Worm (Caenorhabditis elegans) whole organism, L1 larva: Measurements from ENCODE around the gene ttr-7.

ENCODE experiments used
- C04F5.9 ChIP-seq: sonication (generic microtip); optimal IDR thresholded peaks from 2 replicates; lab custom pipeline; 2016; ENCODE audit warnings: missing genetic modification characterization, missing compliant biosample characterization
- C34B4.2 ChIP-seq: sonication (generic microtip); optimal IDR thresholded peaks from 2 replicates; lab custom pipeline; 2017; ENCODE audit warnings: mild to moderate bottlenecking, missing genetic modification characterization, missing compliant biosample characterization
- aha-1 ChIP-seq: fragments of 150-350 bp; optimal IDR thresholded peaks from 2 replicates; lab custom pipeline; 2014; ENCODE audit warnings: missing biosample characterization, missing genetic modification characterization
- aly-2 ChIP-seq: fragments of 150-350 bp; optimal IDR thresholded peaks from 2 replicates; lab custom pipeline; 2014; ENCODE audit warnings: missing biosample characterization, missing genetic modification characterization
- blmp-1 ChIP-seq: fragments of 150-350 bp; optimal IDR thresholded peaks from 2 replicates; lab custom pipeline; 2014; ENCODE audit warnings: missing biosample characterization, missing genetic modification characterization
- ceh-63 ChIP-seq: fragments of 200-800 bp; sonication (Bioruptor generic); optimal IDR thresholded peaks from 2 replicates; lab custom pipeline; 2018; ENCODE audit warnings: mild to moderate bottlenecking, missing genetic modification characterization, missing compliant biosample characterization
- ceh-82 ChIP-seq, 3 experiments: fragments of 150-350 bp in 1 of 3; sonication (generic microtip) in 2 of 3; optimal IDR thresholded peaks; 2 replicates each; lab custom pipeline; 2014 to 2017; ENCODE audit warnings: missing biosample characterization in 3 of 3, missing genetic modification characterization in 3 of 3
- ces-1 ChIP-seq: fragments of 150-350 bp; optimal IDR thresholded peaks from 2 replicates; lab custom pipeline; 2014; ENCODE audit warnings: missing biosample characterization, missing genetic modification reagents, missing genetic modification characterization
- efl-1 ChIP-seq, 4 experiments: fragments of 150-350 bp; optimal IDR thresholded peaks in 3 of 4; peaks in 1 of 4; 1 replicate in 1 of 4; 2 replicates in 3 of 4; lab custom pipeline; 2014; ENCODE audit warnings: missing biosample characterization in 2 of 4, missing genetic modification characterization in 2 of 4, missing genetic modification reagents in 2 of 4
- egl-13 ChIP-seq: sonication (generic microtip); optimal IDR thresholded peaks from 2 replicates; lab custom pipeline; 2016; ENCODE audit warnings: missing genotype, missing genetic modification reagents, missing genetic modification characterization, missing compliant biosample characterization
- egl-27 ChIP-seq, 2 experiments: fragments of 150-350 bp in 1 of 2; sonication (generic microtip); optimal IDR thresholded peaks; 3 replicates each; lab custom pipeline; 2017 to 2018; ENCODE audit warnings: missing biosample characterization in 2 of 2, missing genetic modification characterization in 2 of 2, missing genetic modification reagents in 2 of 2
- elt-3 ChIP-seq, 6 experiments: fragments of 150-350 bp in 1 of 6; sonication (generic microtip); optimal IDR thresholded peaks; 2 replicates each; lab custom pipeline; 2017 to 2018; ENCODE audit warnings: missing biosample characterization in 6 of 6, missing genetic modification characterization in 6 of 6, inconsistent platforms in 1 of 6
- ets-5 ChIP-seq: fragments of 200-800 bp; sonication (Bioruptor generic); IDR thresholded peaks from 2 replicates; pipeline ENCODE4 v1.3.6; 2022; ENCODE audit warnings: missing genetic modification characterization, missing compliant biosample characterization
- fkh-8 ChIP-seq: sonication (generic microtip); optimal IDR thresholded peaks from 2 replicates; lab custom pipeline; 2016; ENCODE audit warnings: mild to moderate bottlenecking, missing genetic modification characterization, missing compliant biosample characterization
- fos-1 ChIP-seq: fragments of 150-350 bp; optimal IDR thresholded peaks from 2 replicates; lab custom pipeline; 2014; ENCODE audit warnings: missing biosample characterization, missing genetic modification characterization
- jun-1 ChIP-seq: fragments of 150-350 bp; optimal IDR thresholded peaks from 2 replicates; lab custom pipeline; 2014; ENCODE audit warnings: missing biosample characterization, missing genetic modification reagents, missing genetic modification characterization
- lin-14 ChIP-seq: fragments of 200-800 bp; sonication (Bioruptor generic); optimal IDR thresholded peaks from 2 replicates; lab custom pipeline; 2018; ENCODE audit warnings: mild to moderate bottlenecking, missing genetic modification characterization, moderate library complexity, missing compliant biosample characterization
- lin-15B ChIP-seq: fragments of 150-350 bp; sonication (generic microtip); optimal IDR thresholded peaks from 3 replicates; lab custom pipeline; 2014; ENCODE audit warnings: missing biosample characterization, missing genetic modification characterization
- lsy-2 ChIP-seq, 2 experiments: fragments of 150-350 bp; optimal IDR thresholded peaks; 2 replicates each; lab custom pipeline; 2014; ENCODE audit warnings: missing biosample characterization in 2 of 2, missing genetic modification characterization in 2 of 2
- mab-9 ChIP-seq: fragments of 200-800 bp; sonication (Bioruptor generic); IDR thresholded peaks from 2 replicates; pipeline ENCODE4 v1.3.6; 2022; ENCODE audit warnings: missing genetic modification reagents, missing genetic modification characterization, missing compliant biosample characterization
- mdl-1 ChIP-seq, 2 experiments: fragments of 150-350 bp; optimal IDR thresholded peaks; 2 replicates each; lab custom pipeline; 2014 to 2017; ENCODE audit warnings: missing biosample characterization in 2 of 2, missing genetic modification characterization in 2 of 2, inconsistent platforms in 1 of 2
- mep-1 ChIP-seq: fragments of 150-350 bp; optimal IDR thresholded peaks from 2 replicates; lab custom pipeline; 2014; ENCODE audit warnings: missing biosample characterization, missing genetic modification characterization
- nhr-11 ChIP-seq: fragments of 150-350 bp; optimal IDR thresholded peaks from 2 replicates; lab custom pipeline; 2014; ENCODE audit warnings: missing biosample characterization, missing genetic modification characterization
- nhr-20 ChIP-seq: sonication (generic microtip); optimal IDR thresholded peaks from 2 replicates; lab custom pipeline; 2016; ENCODE audit warnings: mild to moderate bottlenecking, missing genetic modification characterization, missing compliant biosample characterization
- nhr-28 ChIP-seq: fragments of 150-350 bp; optimal IDR thresholded peaks from 2 replicates; lab custom pipeline; 2014; ENCODE audit warnings: missing biosample characterization, missing genetic modification characterization
- nhr-47 ChIP-seq: sonication (generic microtip); optimal IDR thresholded peaks from 2 replicates; lab custom pipeline; 2016; ENCODE audit warnings: mild to moderate bottlenecking, missing genetic modification characterization, moderate library complexity, missing compliant biosample characterization
- nhr-71 ChIP-seq: sonication (generic microtip); optimal IDR thresholded peaks from 2 replicates; lab custom pipeline; 2016; ENCODE audit warnings: mild to moderate bottlenecking, missing genetic modification characterization, moderate library complexity, missing compliant biosample characterization
- nhr-85 ChIP-seq: sonication (generic microtip); peaks from one replicate; lab custom pipeline; 2016; ENCODE audit warnings: missing genetic modification characterization, inconsistent platforms, missing compliant biosample characterization
- nhr-90 ChIP-seq: sonication (generic microtip); optimal IDR thresholded peaks from 2 replicates; lab custom pipeline; 2016; ENCODE audit warnings: mild to moderate bottlenecking, missing genetic modification characterization, missing compliant biosample characterization; ENCODE audit not compliant: poor library complexity
- pax-3 ChIP-seq: fragments of 200-800 bp; sonication (Bioruptor generic); optimal IDR thresholded peaks from 2 replicates; lab custom pipeline; 2018; ENCODE audit warnings: mild to moderate bottlenecking, missing genetic modification characterization, moderate library complexity, missing compliant biosample characterization
- skn-1 ChIP-seq: fragments of 150-350 bp; optimal IDR thresholded peaks from 2 replicates; lab custom pipeline; 2014; ENCODE audit warnings: missing biosample characterization, missing genetic modification characterization
- snpc-4 ChIP-seq: fragments of 150-350 bp; optimal IDR thresholded peaks from 2 replicates; lab custom pipeline; 2014; ENCODE audit warnings: missing biosample characterization, missing genetic modification characterization
- snu-23 ChIP-seq: sonication (generic microtip); optimal IDR thresholded peaks from 2 replicates; lab custom pipeline; 2016; ENCODE audit warnings: missing genetic modification characterization, missing compliant biosample characterization
- sptf-1 ChIP-seq: fragments of 150-350 bp; optimal IDR thresholded peaks from 2 replicates; lab custom pipeline; 2014; ENCODE audit warnings: missing biosample characterization, missing genetic modification characterization
- swsn-7 ChIP-seq: sonication (generic microtip); optimal IDR thresholded peaks from 2 replicates; lab custom pipeline; 2016; ENCODE audit warnings: missing genetic modification characterization, missing compliant biosample characterization
- tlp-1 ChIP-seq: fragments of 150-350 bp; optimal IDR thresholded peaks from 2 replicates; lab custom pipeline; 2014; ENCODE audit warnings: missing biosample characterization, missing genetic modification characterization
- unc-30 ChIP-seq: sonication (generic microtip); optimal IDR thresholded peaks from 2 replicates; lab custom pipeline; 2017; ENCODE audit warnings: missing biosample characterization, missing genetic modification characterization
- unc-62 ChIP-seq: fragments of 150-350 bp; optimal IDR thresholded peaks from 2 replicates; lab custom pipeline; 2014; ENCODE audit warnings: missing biosample characterization, missing genetic modification reagents, missing genetic modification characterization
- unc-86 ChIP-seq: sonication (generic microtip); optimal IDR thresholded peaks from 2 replicates; lab custom pipeline; 2016; ENCODE audit warnings: missing genetic modification characterization, missing compliant biosample characterization
- unc-98 ChIP-seq: fragments of 200-800 bp; sonication (Bioruptor generic); IDR thresholded peaks from 2 replicates; pipeline ENCODE4 v1.3.6; 2022; ENCODE audit warnings: missing genetic modification characterization, missing compliant biosample characterization
- xbp-1 ChIP-seq: sonication (generic microtip); optimal IDR thresholded peaks from 2 replicates; lab custom pipeline; 2016; ENCODE audit warnings: missing genetic modification characterization, missing compliant biosample characterization
- zag-1 ChIP-seq: fragments of 150-350 bp; optimal IDR thresholded peaks from 2 replicates; lab custom pipeline; 2014; ENCODE audit warnings: missing biosample characterization, missing genetic modification characterization
- ztf-4 ChIP-seq: fragments of 150-350 bp; optimal IDR thresholded peaks from 2 replicates; lab custom pipeline; 2014; ENCODE audit warnings: missing biosample characterization, missing genetic modification characterization

The ttr-7 gene

DNA sequence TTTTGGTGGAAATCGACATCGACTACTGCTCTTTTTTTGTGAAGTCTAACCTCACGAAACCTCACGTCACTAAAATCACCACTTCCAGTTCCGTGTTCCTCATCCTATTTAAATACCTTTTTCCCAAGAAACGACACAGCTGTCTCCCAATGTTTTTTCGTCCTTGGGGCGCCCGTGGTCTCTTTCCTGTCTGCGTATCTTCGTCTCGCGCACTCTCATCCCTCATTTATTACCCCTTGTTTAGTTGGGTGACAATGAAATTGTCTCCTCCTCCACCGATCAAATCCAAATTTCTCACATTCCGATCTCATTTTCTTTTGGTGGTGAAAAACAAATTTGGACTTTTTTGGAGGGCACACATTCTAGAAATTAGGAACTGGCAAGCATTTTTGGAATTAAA, 41.0 kb upstream of the ttr-7 start:
- TF ChIP-seq aha-1 (no peak), nhr-85 (peak; percentile 88), nhr-20 (tag; lab: Kevin White, UChicago) (peak; percentile 8), snu-23 (peak; percentile 41), lin-14 (GFP tag; lab: Kevin White, UChicago) (peak; percentile 76), nhr-90 (no peak), efl-1 (optimal IDR thresholded peaks at IDR 0.05; lab: Kevin White, UChicago) (no peak), efl-1 (GFP tag; optimal IDR thresholded peaks at IDR 0.05 in 1 of 2; lab: Kevin White, UChicago) (no peak), xbp-1 (tag; lab: Kevin White, UChicago) (no peak), elt-3 (tag; optimal IDR thresholded peaks at IDR 0.05; lab: Kevin White, UChicago) (peak in 1 of 6 experiments; percentile 10), blmp-1 (tag; lab: Kevin White, UChicago) (peak; percentile 83), jun-1 (tag; lab: Kevin White, UChicago) (no peak), mep-1 (tag; lab: Kevin White, UChicago) (peak; percentile 51), lsy-2 (tag; optimal IDR thresholded peaks at IDR 0.05; lab: Kevin White, UChicago) (peak in 1 of 2 experiments; percentile 22), unc-86 (tag; lab: Kevin White, UChicago) (no peak), nhr-71 (tag; lab: Kevin White, UChicago) (peak; percentile 1), fos-1 (tag; lab: Kevin White, UChicago) (no peak), ceh-82 (tag; optimal IDR thresholded peaks at IDR 0.05; lab: Kevin White, UChicago) (no peak), mdl-1 (tag; optimal IDR thresholded peaks at IDR 0.05; lab: Kevin White, UChicago) (peak in 1 of 2 experiments; percentile 26)
- TF ChIP-seq, all 84 proteins: peak for 10

DNA sequence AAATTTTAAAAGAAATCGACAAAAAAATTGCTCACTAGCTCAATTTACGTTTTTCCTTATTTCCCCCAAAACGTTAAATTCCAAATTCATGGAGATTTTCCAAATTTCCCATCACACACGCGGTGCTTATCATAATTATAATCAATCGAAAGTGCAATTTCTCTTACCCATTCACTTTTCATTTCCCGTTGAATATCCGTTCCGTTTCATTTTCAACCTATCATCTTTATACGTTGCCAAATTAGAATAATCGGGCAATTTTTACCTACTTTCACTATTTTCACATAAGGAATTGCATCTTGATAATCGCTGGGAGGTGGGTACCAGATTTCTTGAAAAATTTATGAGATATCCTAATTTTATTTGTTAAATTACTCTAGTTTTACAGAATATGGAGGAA, 37.0 kb upstream of the ttr-7 start:
- TF ChIP-seq blmp-1 (tag; lab: Kevin White, UChicago) (peak; percentile 85), C34B4.2 (tag; lab: Kevin White, UChicago) (no peak)

- no peak for TF ChIP-seq unc-30 (tag; lab: Kevin White, UChicago)
- TF ChIP-seq, all 84 proteins: peak for 0
These were observed 29.2 kb upstream of the ttr-7 start for ce11 chrIII:576555-576954.

ce11 chrIII:577467-577866, 28.3 kb upstream of the ttr-7 start, which contains the start of gene gtf-2H5:
gtf-2H5 (minus strand) TSS chrIII:577567.
- TF ChIP-seq ztf-4 (tag; lab: Kevin White, UChicago): no peak
- TF ChIP-seq fkh-8: no peak
- TF ChIP-seq pax-3: no peak
- no peak for TF ChIP-seq egl-27 (tag; optimal IDR thresholded peaks at IDR 0.05; lab: Kevin White, UChicago)
- no peak for TF ChIP-seq lsy-2 (tag; optimal IDR thresholded peaks at IDR 0.05; lab: Kevin White, UChicago)
- TF ChIP-seq zag-1 (tag; lab: Kevin White, UChicago): no peak
- TF ChIP-seq ets-5: no peak
- no peak for TF ChIP-seq egl-13 (tag; lab: Kevin White, UChicago)
- TF ChIP-seq ceh-63: no peak
- no peak for TF ChIP-seq unc-62 (GFP tag; lab: Kevin White, UChicago)
- TF ChIP-seq ces-1: no peak
- no peak for TF ChIP-seq nhr-47 (tag; lab: Kevin White, UChicago)
- no peak for TF ChIP-seq tlp-1 (tag; lab: Kevin White, UChicago)
- no peak for TF ChIP-seq mep-1 (tag; lab: Kevin White, UChicago)
- no peak for TF ChIP-seq fos-1 (tag; lab: Kevin White, UChicago)
- no peak for TF ChIP-seq aly-2
- TF ChIP-seq sptf-1: no peak
- no peak for TF ChIP-seq mab-9 (GFP tag; lab: Robert Waterston, UW)

DNA sequence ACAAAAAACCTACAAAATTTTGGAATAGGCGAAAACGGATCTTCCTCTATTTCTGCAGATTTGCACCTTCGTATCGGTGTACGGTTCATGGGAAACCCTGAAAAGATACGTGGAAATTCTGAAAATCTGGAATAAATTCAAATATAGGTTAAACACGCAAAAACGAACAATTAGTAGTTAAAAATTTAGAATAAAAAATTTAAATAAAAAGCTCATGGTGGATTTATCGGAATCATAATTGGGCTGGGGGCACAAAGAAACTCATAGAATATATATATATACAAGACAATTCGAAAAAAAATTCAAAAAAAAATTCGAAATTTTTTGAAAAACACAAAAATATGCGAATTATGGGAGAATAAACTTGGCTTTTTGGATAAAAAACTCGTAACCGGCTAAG, 18.8 kb upstream of the ttr-7 start, which contains the start of gene helq-1:
helq-1 (minus strand) TSS at position 101 of the 400 bp plus-strand sequence.
- TF ChIP-seq swsn-7 (tag; lab: Kevin White, UChicago) (no peak), unc-30 (tag; lab: Kevin White, UChicago) (no peak), nhr-47 (tag; lab: Kevin White, UChicago) (no peak), C04F5.9 (tag; lab: Kevin White, UChicago) (no peak), lin-15B (tag; lab: Kevin White, UChicago) (no peak), nhr-11 (tag; lab: Kevin White, UChicago) (no peak), snpc-4 (no peak), zag-1 (tag; lab: Kevin White, UChicago) (no peak), nhr-28 (no peak), nhr-85 (no peak), unc-98 (GFP tag; lab: Robert Waterston, UW) (no peak), skn-1 (tag; lab: Kevin White, UChicago) (no peak), aly-2 (no peak)
- TF ChIP-seq, all 84 proteins: peak for 0
